Worm (Caenorhabditis elegans): ENCODE results near the gene srbc-49.

The srbc-49 gene

ce11 chrV:15870356-15870755, 48.9 kb downstream of the srbc-49 start, which contains the start of gene str-57:
Gene str-57, plus strand, starts transcription at chrV:15870656.
- no peak for TF ChIP-seq ztf-11 (tag; optimal IDR thresholded peaks at IDR 0.05)
- TF ChIP-seq fos-1 (tag; optimal IDR thresholded peaks at IDR 0.05) = no peak
- TF ChIP-seq F13H6.1 (tag; optimal IDR thresholded peaks at IDR 0.05) = no peak
- TF ChIP-seq ztf-1 (GFP tag; conservative IDR thresholded peaks at IDR 0.05) = no peak
- TF ChIP-seq aly-2 (tag; optimal IDR thresholded peaks at IDR 0.05) = no peak
- TF ChIP-seq dmd-4 (tag; optimal IDR thresholded peaks at IDR 0.05) = no peak
- no peak for TF ChIP-seq skn-1 (tag; optimal IDR thresholded peaks at IDR 0.05)
- TF ChIP-seq nhr-237 (tag; optimal IDR thresholded peaks at IDR 0.05) = no peak
- TF ChIP-seq ztf-4 (tag; optimal IDR thresholded peaks at IDR 0.05) = no peak
- no peak for TF ChIP-seq nhr-10 (tag; optimal IDR thresholded peaks at IDR 0.05)
- TF ChIP-seq peb-1 (tag; optimal IDR thresholded peaks at IDR 0.05) = no peak
- no peak for TF ChIP-seq mdl-1 (tag; optimal IDR thresholded peaks at IDR 0.05)
- TF ChIP-seq lsy-2 (tag; optimal IDR thresholded peaks at IDR 0.05) = no peak
- TF ChIP-seq mbf-1 (tag; optimal IDR thresholded peaks at IDR 0.05) = no peak

ce11 chrV:15872273-15872672, 50.8 kb downstream of the srbc-49 start, which contains the start of gene str-56:
Gene str-56, plus strand, starts transcription at chrV:15872573.
- TF ChIP-seq R02D3.7 (tag; optimal IDR thresholded peaks at IDR 0.05) (no peak), lin-11 (tag; optimal IDR thresholded peaks at IDR 0.05) (no peak), nhr-129 (tag; optimal IDR thresholded peaks at IDR 0.05) (no peak), skn-1 (tag; optimal IDR thresholded peaks at IDR 0.05) (no peak), unc-55 (GFP tag; optimal IDR thresholded peaks at IDR 0.05) (no peak), ztf-4 (tag; optimal IDR thresholded peaks at IDR 0.05) (no peak), nhr-21 (tag; optimal IDR thresholded peaks at IDR 0.05) (no peak), unc-62 (GFP tag; optimal IDR thresholded peaks at IDR 0.05) (no peak), F13H6.1 (tag; optimal IDR thresholded peaks at IDR 0.05) (no peak), blmp-1 (tag; optimal IDR thresholded peaks at IDR 0.05; ENCODE audit: insufficient read depth) (no peak), aly-2 (tag; optimal IDR thresholded peaks at IDR 0.05) (no peak)

All from whole organism, L2 larva.